Worm (Caenorhabditis elegans) whole organism, L4 larva: ENCODE data around the gene zip-10.

Experiments used
- F37D6.2 ChIP-seq: sonication (generic microtip); optimal IDR thresholded peaks from 2 replicates; lab custom pipeline; 2016; ENCODE audit warnings: mild to moderate bottlenecking, missing genetic modification characterization, missing compliant biosample characterization
- Y105C5A.15 ChIP-seq: fragments of 200-800 bp; sonication (Bioruptor generic); IDR thresholded peaks from 2 replicates; pipeline ENCODE4 v1.3.6; 2022; ENCODE audit warnings: missing genetic modification characterization, missing compliant biosample characterization
- Y5F2A.4 ChIP-seq: fragments of 200-800 bp; sonication (Bioruptor generic); optimal IDR thresholded peaks from 2 replicates; lab custom pipeline; 2018; ENCODE audit warnings: mild to moderate bottlenecking, missing genetic modification characterization, missing compliant biosample characterization
- aha-1 ChIP-seq: fragments of 150-350 bp; peaks from one replicate; lab custom pipeline; 2014; ENCODE audit warnings: missing biosample characterization, missing genetic modification characterization
- ama-1 ChIP-seq: fragments of 150-350 bp; optimal IDR thresholded peaks from 2 replicates; lab custom pipeline; 2014; ENCODE audit warnings: inconsistent platforms, mixed read lengths
- ceh-62 ChIP-seq: sonication (generic microtip); optimal IDR thresholded peaks from 2 replicates; lab custom pipeline; 2017; ENCODE audit warnings: missing biosample characterization, missing genetic modification characterization
- daf-8 ChIP-seq: fragments of 200-800 bp; sonication (Bioruptor generic); IDR thresholded peaks from 2 replicates; pipeline ENCODE4 v1.3.6; 2022; ENCODE audit warnings: missing genetic modification characterization, missing compliant biosample characterization
- dmd-8 ChIP-seq: fragments of 200-800 bp; sonication (Bioruptor generic); IDR thresholded peaks from 2 replicates; pipeline ENCODE4 v1.3.6; 2022; ENCODE audit warnings: missing genetic modification characterization, missing compliant biosample characterization
- dmd-9 ChIP-seq: fragments of 200-800 bp; sonication (Bioruptor generic); IDR thresholded peaks from 2 replicates; pipeline ENCODE4 v1.3.6; 2022; ENCODE audit warnings: missing genetic modification reagents, missing genetic modification characterization, missing compliant biosample characterization
- dve-1 ChIP-seq: sonication (generic microtip); optimal IDR thresholded peaks from 2 replicates; lab custom pipeline; 2017; ENCODE audit warnings: antibody characterized with exemption, mild to moderate bottlenecking, missing genetic modification characterization, missing compliant biosample characterization; ENCODE audit not compliant: insufficient read depth
- egl-43 ChIP-seq: fragments of 200-800 bp; sonication (Bioruptor generic); IDR thresholded peaks from 2 replicates; pipeline ENCODE4 v1.3.6; 2022; ENCODE audit warnings: missing genetic modification reagents, missing genetic modification characterization, missing compliant biosample characterization
- fkh-10 ChIP-seq: fragments of 150-350 bp; optimal IDR thresholded peaks from 2 replicates; lab custom pipeline; 2014; ENCODE audit warnings: missing biosample characterization, missing genetic modification reagents, missing genetic modification characterization
- hlh-11 ChIP-seq: fragments of 200-800 bp; sonication (Bioruptor generic); optimal IDR thresholded peaks from 2 replicates; lab custom pipeline; 2018; ENCODE audit warnings: mild to moderate bottlenecking, missing genetic modification characterization, missing compliant biosample characterization
- hlh-30 ChIP-seq: sonication (generic microtip); optimal IDR thresholded peaks from 2 replicates; lab custom pipeline; 2017; ENCODE audit warnings: antibody characterized with exemption, mild to moderate bottlenecking, missing genetic modification characterization, missing compliant biosample characterization; ENCODE audit not compliant: insufficient read depth
- hmg-1.1 ChIP-seq: fragments of 200-800 bp; sonication (Bioruptor generic); IDR thresholded peaks from 2 replicates; pipeline ENCODE4 v1.3.6; 2022; ENCODE audit warnings: missing genetic modification reagents, missing genetic modification characterization, missing compliant biosample characterization
- lin-1 ChIP-seq: fragments of 200-800 bp; sonication (Bioruptor generic); IDR thresholded peaks from 2 replicates; pipeline ENCODE4 v1.3.6; 2022; ENCODE audit warnings: missing genetic modification reagents, missing genetic modification characterization, missing compliant biosample characterization
- lin-15B ChIP-seq: fragments of 150-350 bp; sonication (generic microtip); optimal IDR thresholded peaks from 3 replicates; lab custom pipeline; 2014; ENCODE audit warnings: missing biosample characterization, missing genetic modification characterization
- lin-39 ChIP-seq: fragments of 150-350 bp; optimal IDR thresholded peaks from 2 replicates; lab custom pipeline; 2014; ENCODE audit warnings: missing biosample characterization, missing genetic modification reagents, missing genetic modification characterization
- mdl-1 ChIP-seq, 2 experiments: fragments of 150-350 bp in 1 of 2; sonication (generic microtip) in 1 of 2; optimal IDR thresholded peaks; 2 replicates each; lab custom pipeline; 2014 to 2017; ENCODE audit warnings: missing biosample characterization in 2 of 2, missing genetic modification characterization in 2 of 2
- mep-1 ChIP-seq: fragments of 150-350 bp; sonication (generic microtip); optimal IDR thresholded peaks from 3 replicates; lab custom pipeline; 2014; ENCODE audit warnings: missing biosample characterization, missing genetic modification characterization
- mes-2 ChIP-seq: sonication (generic microtip); optimal IDR thresholded peaks from 2 replicates; lab custom pipeline; 2016; ENCODE audit warnings: missing genotype, mild to moderate bottlenecking, missing genetic modification characterization, missing compliant biosample characterization; ENCODE audit not compliant: poor library complexity, severe bottlenecking
- mxl-3 ChIP-seq: fragments of 200-800 bp; sonication (Bioruptor generic); optimal IDR thresholded peaks from 2 replicates; lab custom pipeline; 2018; ENCODE audit warnings: mild to moderate bottlenecking, missing genetic modification characterization, missing compliant biosample characterization
- nhr-237 ChIP-seq: sonication (generic microtip); optimal IDR thresholded peaks from 2 replicates; lab custom pipeline; 2017; ENCODE audit warnings: missing biosample characterization, missing genetic modification characterization
- nhr-28 ChIP-seq: fragments of 150-350 bp; optimal IDR thresholded peaks from 2 replicates; lab custom pipeline; 2014; ENCODE audit warnings: missing biosample characterization, missing genetic modification characterization
- nhr-77 ChIP-seq: fragments of 150-350 bp; optimal IDR thresholded peaks from 2 replicates; lab custom pipeline; 2014; ENCODE audit warnings: missing biosample characterization, missing genetic modification characterization
- pha-4 ChIP-seq, 2 experiments: fragments of 150-350 bp in 1 of 2; fragments of 200-800 bp in 1 of 2; sonication (Bioruptor generic) in 1 of 2; IDR thresholded peaks in 1 of 2; optimal IDR thresholded peaks in 1 of 2; 2 replicates each; pipeline versions ENCODE4 v1.3.6 to Lab custom; 2014 to 2022; ENCODE audit warnings: missing genetic modification characterization in 2 of 2, missing genetic modification reagents in 2 of 2, missing biosample characterization in 1 of 2, missing compliant biosample characterization in 1 of 2
- sdz-12 ChIP-seq: fragments of 200-800 bp; sonication (Bioruptor generic); optimal IDR thresholded peaks from 2 replicates; lab custom pipeline; 2018; ENCODE audit warnings: mild to moderate bottlenecking, missing genetic modification characterization, missing compliant biosample characterization
- spr-3 ChIP-seq: fragments of 200-800 bp; sonication (Bioruptor generic); optimal IDR thresholded peaks from 2 replicates; lab custom pipeline; 2018; ENCODE audit warnings: mild to moderate bottlenecking, missing genetic modification characterization, missing compliant biosample characterization
- tra-1 ChIP-seq: fragments of 200-800 bp; sonication (Bioruptor generic); IDR thresholded peaks from 2 replicates; pipeline ENCODE4 v1.3.6; 2022; ENCODE audit warnings: missing genetic modification reagents, missing genetic modification characterization, missing compliant biosample characterization
- unc-130 ChIP-seq: sonication (generic microtip); optimal IDR thresholded peaks from 2 replicates; lab custom pipeline; 2016; ENCODE audit warnings: missing genetic modification reagents, missing genetic modification characterization, missing compliant biosample characterization
- unc-39 ChIP-seq: sonication (generic microtip); optimal IDR thresholded peaks from 2 replicates; lab custom pipeline; 2017; ENCODE audit warnings: missing biosample characterization, missing genetic modification characterization
- unc-62 ChIP-seq, 3 experiments: fragments of 150-350 bp in 1 of 3; sonication (generic microtip); optimal IDR thresholded peaks in 2 of 3; peaks in 1 of 3; 1 replicate in 1 of 3; 2 replicates in 2 of 3; lab custom pipeline; 2014 to 2017; ENCODE audit warnings: missing biosample characterization in 3 of 3, missing genetic modification characterization in 3 of 3, missing genetic modification reagents in 3 of 3, missing genotype in 1 of 3
- zag-1 ChIP-seq: fragments of 150-350 bp; optimal IDR thresholded peaks from 2 replicates; lab custom pipeline; 2014; ENCODE audit warnings: missing biosample characterization, missing genetic modification characterization
- zip-11 ChIP-seq: fragments of 200-800 bp; sonication (Bioruptor generic); IDR thresholded peaks from 2 replicates; pipeline ENCODE4 v1.3.6; 2022; ENCODE audit warnings: missing genetic modification characterization, missing compliant biosample characterization
- zip-2 ChIP-seq: fragments of 150-350 bp; optimal IDR thresholded peaks from 2 replicates; lab custom pipeline; 2014; ENCODE audit warnings: missing biosample characterization, missing genetic modification characterization
- ztf-11 ChIP-seq: fragments of 150-350 bp; optimal IDR thresholded peaks from 2 replicates; lab custom pipeline; 2014; ENCODE audit warnings: missing biosample characterization, missing genetic modification characterization

Gene zip-10

DNA sequence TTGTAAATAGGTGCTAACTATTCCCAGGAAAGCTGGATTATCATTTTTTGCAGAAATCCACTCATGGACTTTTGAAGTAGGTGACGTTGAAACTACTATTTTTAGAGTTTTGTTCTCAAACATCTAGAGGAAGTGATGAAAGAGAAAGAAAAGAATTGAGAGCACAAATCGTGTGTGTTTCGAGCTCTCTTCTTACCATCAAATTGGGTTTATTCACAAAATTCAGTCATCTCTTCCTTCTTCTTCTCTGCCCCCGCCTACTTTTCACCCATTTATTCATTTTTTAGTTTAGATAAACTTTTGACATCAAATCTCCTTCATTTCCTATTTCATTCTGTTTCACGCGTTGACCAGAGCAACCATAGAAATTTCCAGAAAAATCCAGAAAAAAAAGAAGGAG lies 36.3 kb upstream of the zip-10 start, which contains the start of gene W05E10.2:
W05E10.2 (plus strand) TSS at position 301 of the 400 bp plus-strand sequence.
- TF ChIP-seq mes-2 (no peak), dve-1 (tag; lab: Kevin White, UChicago) (no peak), dmd-8 (GFP tag; lab: Robert Waterston, UW) (no peak), nhr-237 (tag; lab: Kevin White, UChicago) (no peak), lin-15B (tag; lab: Kevin White, UChicago) (no peak), hlh-11 (tag; lab: Kevin White, UChicago) (no peak), F37D6.2 (no peak), sdz-12 (GFP tag; lab: Kevin White, UChicago) (no peak), mxl-3 (GFP tag; lab: Kevin White, UChicago) (no peak), egl-43 (GFP tag; lab: Robert Waterston, UW) (no peak), mdl-1 (tag; optimal IDR thresholded peaks at IDR 0.05; lab: Kevin White, UChicago) (no peak), hmg-1.1 (GFP tag; lab: Robert Waterston, UW) (no peak), tra-1 (GFP tag; lab: Robert Waterston, UW) (no peak), aha-1 (tag; lab: Kevin White, UChicago) (no peak), ama-1 (no peak), Y5F2A.4 (GFP tag; lab: Kevin White, UChicago) (no peak), nhr-77 (tag; lab: Kevin White, UChicago) (no peak), ztf-11 (tag; lab: Kevin White, UChicago) (no peak)

- TF ChIP-seq zag-1 (tag; lab: Kevin White, UChicago) (no peak), spr-3 (GFP tag; lab: Kevin White, UChicago) (no peak), ceh-62 (tag; lab: Kevin White, UChicago) (no peak), hlh-11 (tag; lab: Kevin White, UChicago) (no peak), pha-4 (GFP tag; IDR thresholded peaks at IDR 0.05; lab: Robert Waterston, UW) (no peak), pha-4 (tag; optimal IDR thresholded peaks at IDR 0.05; lab: Kevin White, UChicago) (no peak), lin-1 (no peak), unc-39 (tag; lab: Kevin White, UChicago) (no peak), zip-11 (GFP tag; lab: Robert Waterston, UW) (no peak), unc-130 (no peak), Y105C5A.15 (no peak), dmd-9 (GFP tag; lab: Robert Waterston, UW) (no peak), zip-2 (tag; lab: Kevin White, UChicago) (no peak), daf-8 (GFP tag; lab: Robert Waterston, UW) (no peak), lin-39 (tag; lab: Kevin White, UChicago) (no peak)
- TF ChIP-seq, all 104 proteins: peak for 0
Observed at ce11 chrV:11682858-11683257, 32.3 kb upstream of the zip-10 start.

DNA sequence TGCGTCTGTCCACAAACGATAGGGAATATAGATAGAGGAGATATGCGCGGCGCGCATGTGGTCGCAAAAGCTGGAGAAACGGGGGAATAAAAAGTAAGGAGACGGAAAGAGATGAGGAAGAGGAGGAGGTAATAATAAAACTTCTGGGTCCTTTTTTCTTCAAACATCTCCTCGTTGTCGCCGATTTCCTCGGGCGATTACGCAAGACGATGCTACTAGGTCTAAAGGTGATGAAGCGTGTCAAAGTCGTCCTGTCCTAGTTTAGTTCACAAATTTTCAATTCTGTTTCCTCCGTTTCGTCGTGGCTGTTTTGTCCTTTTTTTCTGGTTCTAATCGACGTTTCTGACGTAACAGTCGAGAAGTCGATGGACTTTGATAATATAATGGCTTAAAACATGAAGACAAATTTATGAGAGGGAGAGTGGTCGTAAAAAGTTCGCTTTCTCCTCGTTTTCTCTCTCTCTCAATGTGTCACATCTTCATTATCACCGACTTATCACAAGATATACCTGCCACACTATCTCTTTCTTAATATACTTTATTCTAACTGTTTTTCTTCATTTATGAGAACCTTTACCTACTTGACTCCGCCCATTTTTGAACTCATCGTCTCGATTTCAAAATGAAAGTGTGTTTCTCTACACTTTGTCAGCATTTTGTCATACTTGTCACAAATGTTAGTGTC lies 30.1 kb upstream of the zip-10 start:
- TF ChIP-seq mdl-1 (tag; optimal IDR thresholded peaks at IDR 0.05; lab: Kevin White, UChicago), result peak in 1 of 2 experiments; percentile 46
- peak; percentile 65 for TF ChIP-seq mxl-3 (GFP tag; lab: Kevin White, UChicago)
- peak; percentile 37 for TF ChIP-seq hlh-30
- TF ChIP-seq nhr-28, result peak; percentile 22
- TF ChIP-seq hlh-11 (tag; lab: Kevin White, UChicago), result peak; percentile 8
- TF ChIP-seq aha-1 (tag; lab: Kevin White, UChicago), result peak; percentile 85
- TF ChIP-seq mep-1 (tag; lab: Kevin White, UChicago), result peak; percentile 0
- TF ChIP-seq sdz-12 (GFP tag; lab: Kevin White, UChicago), result no peak
- peak in 1 of 2 experiments; percentile 93 for TF ChIP-seq unc-62 (GFP tag; optimal IDR thresholded peaks at IDR 0.05 in 1 of 2; lab: Kevin White, UChicago)
- TF ChIP-seq unc-62 (tag; optimal IDR thresholded peaks at IDR 0.05; lab: Kevin White, UChicago), result no peak
- no peak for TF ChIP-seq pha-4 (GFP tag; IDR thresholded peaks at IDR 0.05; lab: Robert Waterston, UW)
- no peak for TF ChIP-seq pha-4 (tag; optimal IDR thresholded peaks at IDR 0.05; lab: Kevin White, UChicago)
- no peak for TF ChIP-seq fkh-10 (GFP tag; lab: Kevin White, UChicago)
- TF ChIP-seq, all 104 proteins: peak for 8
